Worm (Caenorhabditis elegans) whole organism, L2 larva: ENCODE data around the gene srd-38.

Source experiments
- C34F6.9 ChIP-seq: fragments of 150-350 bp; optimal IDR thresholded peaks from 2 replicates; lab custom pipeline; 2014; ENCODE audit warnings: missing biosample characterization, missing genetic modification characterization
- F13H6.1 ChIP-seq: sonication (generic microtip); optimal IDR thresholded peaks from 2 replicates; lab custom pipeline; 2016; ENCODE audit warnings: missing genetic modification characterization, missing compliant biosample characterization
- R02D3.7 ChIP-seq: fragments of 150-350 bp; optimal IDR thresholded peaks from 2 replicates; lab custom pipeline; 2014; ENCODE audit warnings: missing biosample characterization, missing genetic modification characterization
- Y55F3AM.14 ChIP-seq: fragments of 200-800 bp; sonication (Bioruptor generic); optimal IDR thresholded peaks from 2 replicates; lab custom pipeline; 2018; ENCODE audit warnings: mild to moderate bottlenecking, missing genetic modification characterization, missing compliant biosample characterization
- ZK546.5 ChIP-seq: sonication (generic microtip); optimal IDR thresholded peaks from 2 replicates; lab custom pipeline; 2017; ENCODE audit warnings: missing biosample characterization, missing genetic modification characterization
- alr-1 ChIP-seq: fragments of 150-350 bp; optimal IDR thresholded peaks from 2 replicates; lab custom pipeline; 2014; ENCODE audit warnings: missing biosample characterization, missing genetic modification characterization
- aly-2 ChIP-seq: fragments of 150-350 bp; optimal IDR thresholded peaks from 2 replicates; lab custom pipeline; 2014; ENCODE audit warnings: missing biosample characterization, missing genetic modification characterization
- ama-1 ChIP-seq: fragments of 150-350 bp; optimal IDR thresholded peaks from 2 replicates; lab custom pipeline; 2018; ENCODE audit warnings: inconsistent platforms
- blmp-1 ChIP-seq: sonication (generic microtip); optimal IDR thresholded peaks from 2 replicates; lab custom pipeline; 2017; ENCODE audit warnings: missing genetic modification characterization, mild to moderate bottlenecking, missing compliant biosample characterization, antibody characterized with exemption, moderate library complexity; ENCODE audit not compliant: insufficient read depth
- ceh-16 ChIP-seq: fragments of 150-350 bp; optimal IDR thresholded peaks from 2 replicates; lab custom pipeline; 2014; ENCODE audit warnings: missing biosample characterization, missing genetic modification characterization
- ceh-82 ChIP-seq: fragments of 150-350 bp; optimal IDR thresholded peaks from 2 replicates; lab custom pipeline; 2014; ENCODE audit warnings: missing biosample characterization, missing genetic modification characterization
- crh-2 ChIP-seq: sonication (generic microtip); optimal IDR thresholded peaks from 2 replicates; lab custom pipeline; 2017; ENCODE audit warnings: missing biosample characterization, missing genetic modification characterization
- elt-1 ChIP-seq: fragments of 150-350 bp; optimal IDR thresholded peaks from 2 replicates; lab custom pipeline; 2014; ENCODE audit warnings: missing biosample characterization, missing genetic modification characterization
- elt-3 ChIP-seq: sonication (generic microtip); optimal IDR thresholded peaks from 2 replicates; lab custom pipeline; 2017; ENCODE audit warnings: missing biosample characterization, missing genetic modification characterization
- fos-1 ChIP-seq: fragments of 150-350 bp; optimal IDR thresholded peaks from 2 replicates; lab custom pipeline; 2014; ENCODE audit warnings: missing biosample characterization, missing genetic modification characterization
- gmeb-1 ChIP-seq: fragments of 150-350 bp; optimal IDR thresholded peaks from 2 replicates; lab custom pipeline; 2014; ENCODE audit warnings: missing biosample characterization, missing genetic modification characterization
- lin-11 ChIP-seq: fragments of 150-350 bp; sonication (generic microtip); optimal IDR thresholded peaks from 2 replicates; lab custom pipeline; 2014; ENCODE audit warnings: missing biosample characterization, missing genetic modification characterization, inconsistent platforms, mixed read lengths
- lin-39 ChIP-seq: fragments of 150-350 bp; optimal IDR thresholded peaks from 2 replicates; lab custom pipeline; 2014; ENCODE audit warnings: missing biosample characterization, missing genetic modification reagents, missing genetic modification characterization
- lsy-2 ChIP-seq, 2 experiments: fragments of 150-350 bp in 1 of 2; sonication (generic microtip) in 1 of 2; optimal IDR thresholded peaks; 2 replicates each; lab custom pipeline; 2014 to 2017; ENCODE audit warnings: missing biosample characterization in 2 of 2, missing genetic modification characterization in 2 of 2
- mab-5 ChIP-seq: fragments of 150-350 bp; optimal IDR thresholded peaks from 2 replicates; lab custom pipeline; 2014; ENCODE audit warnings: missing biosample characterization, missing genetic modification characterization
- mbf-1 ChIP-seq: sonication (generic microtip); optimal IDR thresholded peaks from 2 replicates; lab custom pipeline; 2017; ENCODE audit warnings: missing biosample characterization, missing genetic modification characterization
- mdl-1 ChIP-seq, 2 experiments: fragments of 150-350 bp in 1 of 2; sonication (generic microtip) in 1 of 2; optimal IDR thresholded peaks; 2 replicates each; lab custom pipeline; 2017; ENCODE audit warnings: missing biosample characterization in 2 of 2, missing genetic modification characterization in 2 of 2
- nhr-10 ChIP-seq: sonication (generic microtip); optimal IDR thresholded peaks from 2 replicates; lab custom pipeline; 2017; ENCODE audit warnings: missing biosample characterization, missing genetic modification characterization
- nhr-12 ChIP-seq: fragments of 150-350 bp; optimal IDR thresholded peaks from 2 replicates; lab custom pipeline; 2014; ENCODE audit warnings: missing biosample characterization, missing genetic modification characterization
- nhr-129 ChIP-seq: fragments of 150-350 bp; optimal IDR thresholded peaks from 2 replicates; lab custom pipeline; 2014; ENCODE audit warnings: missing biosample characterization, missing genetic modification characterization
- nhr-23 ChIP-seq: fragments of 150-350 bp; optimal IDR thresholded peaks from 2 replicates; lab custom pipeline; 2014; ENCODE audit warnings: missing biosample characterization, missing genetic modification reagents, missing genetic modification characterization
- nhr-25 ChIP-seq: fragments of 150-350 bp; sonication (generic microtip); optimal IDR thresholded peaks from 3 replicates; lab custom pipeline; 2014; ENCODE audit warnings: missing biosample characterization, missing genetic modification characterization
- nhr-6 ChIP-seq: fragments of 150-350 bp; optimal IDR thresholded peaks from 2 replicates; lab custom pipeline; 2014; ENCODE audit warnings: missing biosample characterization, missing genetic modification characterization
- peb-1 ChIP-seq: fragments of 150-350 bp; optimal IDR thresholded peaks from 2 replicates; lab custom pipeline; 2014; ENCODE audit warnings: missing biosample characterization, missing genetic modification characterization
- sem-4 ChIP-seq: fragments of 150-350 bp; optimal IDR thresholded peaks from 2 replicates; lab custom pipeline; 2014; ENCODE audit warnings: missing biosample characterization, missing genetic modification reagents, missing genetic modification characterization
- sma-3 ChIP-seq: sonication (generic microtip); optimal IDR thresholded peaks from 2 replicates; lab custom pipeline; 2016; ENCODE audit warnings: missing genetic modification reagents, missing genetic modification characterization, missing compliant biosample characterization
- sma-9 ChIP-seq, 2 experiments: fragments of 150-350 bp in 1 of 2; sonication (generic microtip) in 1 of 2; optimal IDR thresholded peaks; 2 replicates each; lab custom pipeline; 2014 to 2016; ENCODE audit warnings: missing genetic modification characterization in 2 of 2, mild to moderate bottlenecking in 1 of 2, missing biosample characterization in 1 of 2, missing compliant biosample characterization in 1 of 2, missing genetic modification reagents in 1 of 2, moderate library complexity in 1 of 2
- snpc-4 ChIP-seq: fragments of 150-350 bp; optimal IDR thresholded peaks from 2 replicates; lab custom pipeline; 2014; ENCODE audit warnings: missing biosample characterization, missing genetic modification characterization
- unc-55 ChIP-seq: fragments of 150-350 bp; sonication (generic microtip); optimal IDR thresholded peaks from 3 replicates; lab custom pipeline; 2014; ENCODE audit warnings: missing biosample characterization, missing genetic modification reagents, missing genetic modification characterization
- unc-62 ChIP-seq: fragments of 150-350 bp; optimal IDR thresholded peaks from 2 replicates; lab custom pipeline; 2014; ENCODE audit warnings: missing biosample characterization, missing genetic modification reagents, missing genetic modification characterization
- zag-1 ChIP-seq: fragments of 150-350 bp; optimal IDR thresholded peaks from 2 replicates; lab custom pipeline; 2014; ENCODE audit warnings: missing biosample characterization, missing genetic modification characterization
- ztf-1 ChIP-seq: fragments of 200-800 bp; sonication (Bioruptor generic); conservative IDR thresholded peaks from 2 replicates; pipeline ENCODE4 v1.3.6; 2022; ENCODE audit warnings: missing genetic modification characterization, missing compliant biosample characterization
- ztf-11 ChIP-seq: sonication (generic microtip); optimal IDR thresholded peaks from 2 replicates; lab custom pipeline; 2017; ENCODE audit warnings: missing biosample characterization, missing genetic modification characterization
- ztf-4 ChIP-seq: fragments of 150-350 bp; optimal IDR thresholded peaks from 2 replicates; lab custom pipeline; 2014; ENCODE audit warnings: missing biosample characterization, missing genetic modification characterization

Gene srd-38

ce11 chrX:13251354-13251843 lies 40.2 kb upstream of the srd-38 start (continued):
- TF ChIP-seq ztf-4 = peak; percentile 61
- peak; percentile 64 for TF ChIP-seq fos-1
- TF ChIP-seq C34F6.9 = peak; percentile 67
- TF ChIP-seq snpc-4 = no peak
- TF ChIP-seq alr-1 (tag; lab: Kevin White, UChicago) = no peak
- no peak for TF ChIP-seq peb-1 (tag; lab: Kevin White, UChicago)
- peak; percentile 1 to 71 for TF ChIP-seq lsy-2 (tag; optimal IDR thresholded peaks at IDR 0.05; lab: Kevin White, UChicago)
- TF ChIP-seq nhr-23 = no peak
- no peak for TF ChIP-seq ama-1 (lab: Kevin White, UChicago)
- peak; percentile 75 for TF ChIP-seq sem-4 (tag; lab: Kevin White, UChicago)
- TF ChIP-seq mdl-1 (tag; optimal IDR thresholded peaks at IDR 0.05; lab: Kevin White, UChicago) = peak; percentile 96
- peak; percentile 67 for TF ChIP-seq nhr-6
- TF ChIP-seq nhr-25 (tag; lab: Kevin White, UChicago) = peak; percentile 77
- peak; percentile 14 for TF ChIP-seq ceh-16 (tag; lab: Kevin White, UChicago)
- peak; percentile 62 for TF ChIP-seq blmp-1 (tag; lab: Kevin White, UChicago)
- TF ChIP-seq lin-39 (tag; lab: Kevin White, UChicago) = no peak
- TF ChIP-seq ztf-1 (GFP tag; lab: Robert Waterston, UW) = no peak
- TF ChIP-seq R02D3.7 (tag; lab: Kevin White, UChicago) = no peak
- TF ChIP-seq nhr-12 = no peak

ce11 chrX:13251914-13252434 lies 39.6 kb upstream of the srd-38 start, which contains the start of gene nhr-32:
Gene nhr-32, plus strand, starts transcription at chrX:13251964.
- TF ChIP-seq fos-1 (peak; percentile 10), nhr-129 (tag; lab: Kevin White, UChicago) (no peak)
- TF ChIP-seq, all 48 proteins: peak for 1

ce11 chrX:13257577-13257976 lies 34.0 kb upstream of the srd-38 start, which contains the start of gene K08H2.10:
Gene K08H2.10, plus strand, starts transcription at chrX:13257806.
- no peak for TF ChIP-seq crh-2 (tag; lab: Kevin White, UChicago)
- peak; percentile 67 for TF ChIP-seq fos-1

- TF ChIP-seq crh-2 (tag; lab: Kevin White, UChicago) = peak; percentile 2
These were observed 30.5 kb upstream of the srd-38 start for ce11 chrX:13261037-13261592.

ce11 chrX:13262195-13262594 lies 29.4 kb upstream of the srd-38 start, which contains the start of gene K09A11.1:
Gene K09A11.1, plus strand, starts transcription at chrX:13262495.
- TF ChIP-seq R02D3.7 (tag; lab: Kevin White, UChicago) (no peak), peb-1 (tag; lab: Kevin White, UChicago) (no peak)

- TF ChIP-seq lin-11 = peak; percentile 28
- peak; percentile 36 for TF ChIP-seq crh-2 (tag; lab: Kevin White, UChicago)
- TF ChIP-seq aly-2 (tag; lab: Kevin White, UChicago) = no peak
- TF ChIP-seq fos-1 = peak; percentile 19
- peak; percentile 30 for TF ChIP-seq sma-3
- no peak for TF ChIP-seq ama-1 (lab: Kevin White, UChicago)
- peak; percentile 68 for TF ChIP-seq sma-9 (GFP tag; optimal IDR thresholded peaks at IDR 0.05; lab: Kevin White, UChicago)
- no peak for TF ChIP-seq sma-9 (tag; optimal IDR thresholded peaks at IDR 0.05; lab: Kevin White, UChicago)
- no peak for TF ChIP-seq mab-5 (tag; lab: Kevin White, UChicago)
- peak; percentile 35 for TF ChIP-seq ztf-4
- no peak for TF ChIP-seq unc-62 (GFP tag; lab: Kevin White, UChicago)
- no peak for TF ChIP-seq lin-39 (tag; lab: Kevin White, UChicago)
- TF ChIP-seq unc-55 (GFP tag; lab: Kevin White, UChicago) = peak; percentile 66
- no peak for TF ChIP-seq nhr-25 (tag; lab: Kevin White, UChicago)
- TF ChIP-seq alr-1 (tag; lab: Kevin White, UChicago) = no peak
- no peak for TF ChIP-seq snpc-4
- TF ChIP-seq ZK546.5 = no peak
- peak; percentile 31 for TF ChIP-seq ceh-16 (tag; lab: Kevin White, UChicago)
- peak; percentile 45 for TF ChIP-seq zag-1 (tag; lab: Kevin White, UChicago)
- no peak for TF ChIP-seq peb-1 (tag; lab: Kevin White, UChicago)
- no peak for TF ChIP-seq elt-3 (tag; lab: Kevin White, UChicago)
- peak; percentile 83 for TF ChIP-seq nhr-129 (tag; lab: Kevin White, UChicago)
- peak; percentile 65 for TF ChIP-seq F13H6.1 (tag; lab: Kevin White, UChicago)
- peak; percentile 19 for TF ChIP-seq gmeb-1 (tag; lab: Kevin White, UChicago)
- peak; percentile 23 for TF ChIP-seq Y55F3AM.14 (GFP tag; lab: Kevin White, UChicago)
- TF ChIP-seq lsy-2 (tag; optimal IDR thresholded peaks at IDR 0.05; lab: Kevin White, UChicago) = peak in 1 of 2 experiments; percentile 36
- TF ChIP-seq C34F6.9 = peak; percentile 36
- no peak for TF ChIP-seq mbf-1 (tag; lab: Kevin White, UChicago)
- TF ChIP-seq nhr-10 (tag; lab: Kevin White, UChicago) = no peak
- peak; percentile 16 for TF ChIP-seq sem-4 (tag; lab: Kevin White, UChicago)
- TF ChIP-seq ceh-82 (tag; lab: Kevin White, UChicago) = no peak
- TF ChIP-seq ztf-11 (tag; lab: Kevin White, UChicago) = no peak
- no peak for TF ChIP-seq elt-1 (tag; lab: Kevin White, UChicago)
These were observed 27.1 kb upstream of the srd-38 start for ce11 chrX:13264550-13264949.
